Fruit fly (Drosophila melanogaster): ENCODE measurements around the gene sov.

sov gene

dm6 chrX:6800726-6801296 is 44.7 kb downstream of the sov start (continued):
- TF ChIP-seq psq (GFP tag; optimal IDR thresholded peaks at IDR 0.05) = peak; percentile 9
- TF ChIP-seq CG9705 (GFP tag; optimal IDR thresholded peaks at IDR 0.05) = no peak
- peak; percentile 22 for TF ChIP-seq Sp1 (GFP tag; optimal IDR thresholded peaks at IDR 0.05)

- TF ChIP-seq foxo (GFP tag; optimal IDR thresholded peaks at IDR 0.05) (no peak), GATAd (GFP tag; optimal IDR thresholded peaks at IDR 0.05) (no peak), Dif (GFP tag; optimal IDR thresholded peaks at IDR 0.05; ENCODE audit: partially characterized antibody) (no peak)
Measured at dm6 chrX:6802376-6803080, 46.4 kb downstream of the sov start.

dm6 chrX:6803312-6803794 is 47.2 kb downstream of the sov start, which contains the start of the genes C3G and pod1:
Gene C3G, minus strand, starts transcription at chrX:6803593.
Gene pod1, plus strand, starts transcription at chrX:6803684.
- TF ChIP-seq CG9705 (GFP tag; optimal IDR thresholded peaks at IDR 0.05) = peak; percentile 3
- no peak for TF ChIP-seq usp (GFP tag; optimal IDR thresholded peaks at IDR 0.05)
- no peak for TF ChIP-seq Dif (GFP tag; optimal IDR thresholded peaks at IDR 0.05; ENCODE audit: partially characterized antibody)
- no peak for TF ChIP-seq Myc (optimal IDR thresholded peaks at IDR 0.05)
- no peak for TF ChIP-seq Dfd (GFP tag; optimal IDR thresholded peaks at IDR 0.05)
- TF ChIP-seq sage (GFP tag; optimal IDR thresholded peaks at IDR 0.05) = peak; percentile 29
- peak; percentile 42 for TF ChIP-seq Rel (GFP tag; optimal IDR thresholded peaks at IDR 0.05)
- TF ChIP-seq Rel (tag; optimal IDR thresholded peaks at IDR 0.05) = peak; percentile 36
- TF ChIP-seq lola (GFP tag; optimal IDR thresholded peaks at IDR 0.05) = no peak
- peak; percentile 11 for TF ChIP-seq woc (GFP tag; optimal IDR thresholded peaks at IDR 0.05)
- no peak for TF ChIP-seq Abd-B (GFP tag; optimal IDR thresholded peaks at IDR 0.05)
- no peak for TF ChIP-seq dmrt93B (GFP tag; optimal IDR thresholded peaks at IDR 0.05)
- TF ChIP-seq psq (GFP tag; optimal IDR thresholded peaks at IDR 0.05) = no peak
- TF ChIP-seq Vsx2 (GFP tag; optimal IDR thresholded peaks at IDR 0.05; ENCODE audit: partially characterized antibody) = no peak
- no peak for TF ChIP-seq Mio (GFP tag; optimal IDR thresholded peaks at IDR 0.05)
- peak; percentile 46 for TF ChIP-seq br (GFP tag; optimal IDR thresholded peaks at IDR 0.05)
- TF ChIP-seq h (GFP tag; optimal IDR thresholded peaks at IDR 0.05) = peak; percentile 62
- TF ChIP-seq pan (optimal IDR thresholded peaks at IDR 0.05) = no peak
- TF ChIP-seq Hr78 (GFP tag; optimal IDR thresholded peaks at IDR 0.05) = no peak
- TF ChIP-seq tai (GFP tag; optimal IDR thresholded peaks at IDR 0.05) = no peak
- peak; percentile 55 for TF ChIP-seq brk (GFP tag; optimal IDR thresholded peaks at IDR 0.05)
- no peak for TF ChIP-seq dl (GFP tag; optimal IDR thresholded peaks at IDR 0.05; ENCODE audit: insufficient read depth in 1 of 2, partially characterized antibody in 2 of 2)
- TF ChIP-seq sv (GFP tag; optimal IDR thresholded peaks at IDR 0.05) = peak; percentile 32
- TF ChIP-seq Sp1 (GFP tag; optimal IDR thresholded peaks at IDR 0.05) = peak; percentile 11
- no peak for TF ChIP-seq CG32264 (GFP tag; optimal IDR thresholded peaks at IDR 0.05)
- TF ChIP-seq Hnf4 (GFP tag; optimal IDR thresholded peaks at IDR 0.05) = peak; percentile 71
- TF ChIP-seq foxo (GFP tag; optimal IDR thresholded peaks at IDR 0.05) = peak in 1 of 2 experiments; percentile 57
- TF ChIP-seq dsf (GFP tag; optimal IDR thresholded peaks at IDR 0.05; ENCODE audit: borderline replicate concordance) = peak; percentile 59
- TF ChIP-seq N (GFP tag; optimal IDR thresholded peaks at IDR 0.05) = peak; percentile 57
- TF ChIP-seq ey (GFP tag; optimal IDR thresholded peaks at IDR 0.05) = peak; percentile 2
- TF ChIP-seq CrebA (GFP tag; optimal IDR thresholded peaks at IDR 0.05; ENCODE audit: borderline replicate concordance) = no peak
- peak; percentile 79 for TF ChIP-seq Hr83 (GFP tag; optimal IDR thresholded peaks at IDR 0.05; ENCODE audit: poor library complexity, severe bottlenecking)
- TF ChIP-seq Jra (GFP tag; optimal IDR thresholded peaks at IDR 0.05) = peak; percentile 72
- TF ChIP-seq rgr (GFP tag; optimal IDR thresholded peaks at IDR 0.05) = peak; percentile 13
- peak; percentile 44 for TF ChIP-seq fru (GFP tag; optimal IDR thresholded peaks at IDR 0.05)
- no peak for TF ChIP-seq GATAd (GFP tag; optimal IDR thresholded peaks at IDR 0.05)
- TF ChIP-seq HLH106 (tag; optimal IDR thresholded peaks at IDR 0.05) = no peak
- TF ChIP-seq jim (GFP tag; optimal IDR thresholded peaks at IDR 0.05) = no peak
- TF ChIP-seq OdsH (GFP tag; optimal IDR thresholded peaks at IDR 0.05) = no peak

Data from whole organism, wandering third instar larva.